Worm (Caenorhabditis elegans) whole organism, L3 larva: ENCODE data around the gene taf-9.

Experiments used
- R02D3.7 ChIP-seq: fragments of 150-350 bp; optimal IDR thresholded peaks from 2 replicates; lab custom pipeline; 2014; ENCODE audit warnings: missing biosample characterization, missing genetic modification characterization
- ZK546.5 ChIP-seq: sonication (generic microtip); optimal IDR thresholded peaks from 2 replicates; lab custom pipeline; 2017; ENCODE audit warnings: missing biosample characterization, missing genetic modification characterization
- aly-2 ChIP-seq: fragments of 150-350 bp; optimal IDR thresholded peaks from 2 replicates; lab custom pipeline; 2014; ENCODE audit warnings: missing biosample characterization, missing genetic modification characterization
- ama-1 ChIP-seq: fragments of 150-350 bp; optimal IDR thresholded peaks from 2 replicates; lab custom pipeline; 2018
- ceh-16 ChIP-seq: sonication (generic microtip); optimal IDR thresholded peaks from 2 replicates; lab custom pipeline; 2017; ENCODE audit warnings: missing biosample characterization, missing genetic modification characterization
- ceh-28 ChIP-seq: fragments of 150-350 bp; optimal IDR thresholded peaks from 2 replicates; lab custom pipeline; 2014; ENCODE audit warnings: missing biosample characterization, missing genetic modification reagents, missing genetic modification characterization
- ceh-82 ChIP-seq: fragments of 150-350 bp; optimal IDR thresholded peaks from 2 replicates; lab custom pipeline; 2014; ENCODE audit warnings: missing biosample characterization, missing genetic modification characterization
- ceh-9 ChIP-seq: sonication (generic microtip); optimal IDR thresholded peaks from 2 replicates; lab custom pipeline; 2018; ENCODE audit warnings: missing biosample characterization, missing genetic modification characterization
- daf-12 ChIP-seq: fragments of 150-350 bp; optimal IDR thresholded peaks from 2 replicates; lab custom pipeline; 2014; ENCODE audit warnings: missing biosample characterization, missing genetic modification reagents, missing genetic modification characterization
- egl-27 ChIP-seq: sonication (generic microtip); optimal IDR thresholded peaks from 4 replicates; lab custom pipeline; 2017; ENCODE audit warnings: missing biosample characterization, missing genetic modification reagents, missing genetic modification characterization
- egl-5 ChIP-seq: fragments of 150-350 bp; optimal IDR thresholded peaks from 2 replicates; lab custom pipeline; 2017; ENCODE audit warnings: missing biosample characterization, missing genetic modification reagents, missing genetic modification characterization, inconsistent platforms
- elt-1 ChIP-seq: fragments of 150-350 bp; optimal IDR thresholded peaks from 2 replicates; lab custom pipeline; 2014; ENCODE audit warnings: missing biosample characterization, missing genetic modification characterization
- elt-2 ChIP-seq: sonication (generic microtip); optimal IDR thresholded peaks from 2 replicates; lab custom pipeline; 2016; ENCODE audit warnings: missing genetic modification reagents, mild to moderate bottlenecking, missing genetic modification characterization, missing compliant biosample characterization
- elt-3 ChIP-seq, 3 experiments: fragments of 150-350 bp in 1 of 3; sonication (generic microtip) in 2 of 3; optimal IDR thresholded peaks; 2 replicates in 2 of 3; 4 replicates in 1 of 3; lab custom pipeline; 2014 to 2017; ENCODE audit warnings: missing biosample characterization in 3 of 3, missing genetic modification characterization in 3 of 3
- eor-1 ChIP-seq, 2 experiments: fragments of 150-350 bp; optimal IDR thresholded peaks; 2 replicates each; lab custom pipeline; 2014 to 2018; ENCODE audit warnings: missing biosample characterization in 2 of 2, missing genetic modification characterization in 2 of 2
- fkh-10 ChIP-seq: sonication (generic microtip); optimal IDR thresholded peaks from 2 replicates; lab custom pipeline; 2017; ENCODE audit warnings: missing biosample characterization, missing genetic modification reagents, missing genetic modification characterization
- fkh-2 ChIP-seq: fragments of 150-350 bp; optimal IDR thresholded peaks from 2 replicates; lab custom pipeline; 2014; ENCODE audit warnings: missing biosample characterization, missing genetic modification reagents, missing genetic modification characterization
- fos-1 ChIP-seq: fragments of 150-350 bp; optimal IDR thresholded peaks from 2 replicates; lab custom pipeline; 2014; ENCODE audit warnings: missing biosample characterization, missing genetic modification characterization
- hmg-11 ChIP-seq: sonication (generic microtip); optimal IDR thresholded peaks from 2 replicates; lab custom pipeline; 2016; ENCODE audit warnings: missing genetic modification characterization, missing compliant biosample characterization
- jun-1 ChIP-seq: fragments of 150-350 bp; optimal IDR thresholded peaks from 2 replicates; lab custom pipeline; 2014; ENCODE audit warnings: missing biosample characterization, missing genetic modification reagents, missing genetic modification characterization
- lin-15B ChIP-seq: fragments of 150-350 bp; optimal IDR thresholded peaks from 2 replicates; lab custom pipeline; 2014; ENCODE audit warnings: missing biosample characterization, missing genetic modification characterization
- lin-39 ChIP-seq: fragments of 150-350 bp; optimal IDR thresholded peaks from 2 replicates; lab custom pipeline; 2018; ENCODE audit warnings: missing biosample characterization, missing genetic modification reagents, missing genetic modification characterization
- lsy-12 ChIP-seq: sonication (generic microtip); optimal IDR thresholded peaks from 2 replicates; lab custom pipeline; 2016; ENCODE audit warnings: mild to moderate bottlenecking, missing genetic modification characterization, missing compliant biosample characterization
- mdl-1 ChIP-seq: fragments of 150-350 bp; optimal IDR thresholded peaks from 2 replicates; lab custom pipeline; 2014; ENCODE audit warnings: missing biosample characterization, missing genetic modification characterization
- mml-1 ChIP-seq: fragments of 150-350 bp; sonication (generic microtip); optimal IDR thresholded peaks from 3 replicates; lab custom pipeline; 2014; ENCODE audit warnings: missing biosample characterization, missing genetic modification characterization
- nfya-1 ChIP-seq: sonication (generic microtip); optimal IDR thresholded peaks from 2 replicates; lab custom pipeline; 2017; ENCODE audit warnings: missing genetic modification characterization, mild to moderate bottlenecking, missing compliant biosample characterization, antibody characterized with exemption, moderate library complexity; ENCODE audit not compliant: insufficient read depth
- nhr-11 ChIP-seq: fragments of 150-350 bp; optimal IDR thresholded peaks from 2 replicates; lab custom pipeline; 2014; ENCODE audit warnings: missing biosample characterization, missing genetic modification characterization
- nhr-12 ChIP-seq: fragments of 150-350 bp; optimal IDR thresholded peaks from 2 replicates; lab custom pipeline; 2014; ENCODE audit warnings: missing biosample characterization, missing genetic modification characterization
- nhr-23 ChIP-seq: fragments of 150-350 bp; optimal IDR thresholded peaks from 2 replicates; lab custom pipeline; 2014; ENCODE audit warnings: missing biosample characterization, missing genetic modification reagents, missing genetic modification characterization
- nhr-237 ChIP-seq: fragments of 150-350 bp; optimal IDR thresholded peaks from 2 replicates; lab custom pipeline; 2014; ENCODE audit warnings: missing biosample characterization, missing genetic modification characterization
- nhr-25 ChIP-seq: sonication (generic microtip); optimal IDR thresholded peaks from 2 replicates; lab custom pipeline; 2017; ENCODE audit warnings: missing biosample characterization, missing genetic modification characterization
- nhr-28 ChIP-seq: fragments of 150-350 bp; optimal IDR thresholded peaks from 2 replicates; lab custom pipeline; 2014; ENCODE audit warnings: missing biosample characterization, missing genetic modification characterization
- nhr-43 ChIP-seq: sonication (generic microtip); optimal IDR thresholded peaks from 2 replicates; lab custom pipeline; 2016; ENCODE audit warnings: mild to moderate bottlenecking, missing genetic modification characterization, missing compliant biosample characterization; ENCODE audit not compliant: poor library complexity, severe bottlenecking
- nhr-67 ChIP-seq: fragments of 150-350 bp; optimal IDR thresholded peaks from 2 replicates; lab custom pipeline; 2014; ENCODE audit warnings: missing biosample characterization, missing genetic modification characterization
- nhr-76 ChIP-seq: fragments of 150-350 bp; sonication (generic microtip); optimal IDR thresholded peaks from 5 replicates; lab custom pipeline; 2014; ENCODE audit warnings: missing biosample characterization, missing genetic modification characterization
- nhr-77 ChIP-seq: fragments of 150-350 bp; optimal IDR thresholded peaks from 2 replicates; lab custom pipeline; 2014; ENCODE audit warnings: missing biosample characterization, missing genetic modification characterization
- pha-4 ChIP-seq: fragments of 150-350 bp; optimal IDR thresholded peaks from 2 replicates; lab custom pipeline; 2014; ENCODE audit warnings: missing biosample characterization, missing genetic modification reagents, missing genetic modification characterization
- pqm-1 ChIP-seq: fragments of 150-350 bp; optimal IDR thresholded peaks from 2 replicates; lab custom pipeline; 2017; ENCODE audit warnings: missing biosample characterization, missing genetic modification characterization, inconsistent platforms
- sea-2 ChIP-seq: fragments of 150-350 bp; sonication (generic microtip); optimal IDR thresholded peaks from 4 replicates; lab custom pipeline; 2014; ENCODE audit warnings: missing biosample characterization, missing genetic modification reagents, missing genetic modification characterization
- skn-1 ChIP-seq: fragments of 150-350 bp; optimal IDR thresholded peaks from 2 replicates; lab custom pipeline; 2014; ENCODE audit warnings: missing biosample characterization, missing genetic modification characterization
- snpc-4 ChIP-seq: fragments of 150-350 bp; optimal IDR thresholded peaks from 2 replicates; lab custom pipeline; 2014; ENCODE audit warnings: missing biosample characterization, missing genetic modification characterization
- tbx-2 ChIP-seq: sonication (generic microtip); optimal IDR thresholded peaks from 2 replicates; lab custom pipeline; 2016; ENCODE audit warnings: mild to moderate bottlenecking, missing genetic modification characterization, missing compliant biosample characterization
- unc-39 ChIP-seq: sonication (generic microtip); optimal IDR thresholded peaks from 4 replicates; lab custom pipeline; 2017; ENCODE audit warnings: missing biosample characterization, missing genetic modification characterization
- unc-62 ChIP-seq: fragments of 150-350 bp; sonication (generic microtip); optimal IDR thresholded peaks from 4 replicates; lab custom pipeline; 2014; ENCODE audit warnings: missing biosample characterization, missing genetic modification reagents, missing genetic modification characterization
- zag-1 ChIP-seq: fragments of 150-350 bp; optimal IDR thresholded peaks from 2 replicates; lab custom pipeline; 2014; ENCODE audit warnings: missing biosample characterization, missing genetic modification characterization
- ztf-11 ChIP-seq: fragments of 150-350 bp; optimal IDR thresholded peaks from 2 replicates; lab custom pipeline; 2014; ENCODE audit warnings: missing biosample characterization, missing genetic modification characterization
- ztf-4 ChIP-seq: fragments of 150-350 bp; optimal IDR thresholded peaks from 2 replicates; lab custom pipeline; 2014; ENCODE audit warnings: missing biosample characterization, missing genetic modification characterization

taf-9 gene

ce11 chrIII:13643534-13643933, 19.5 kb downstream of the taf-9 start, which contains the start of the genes drr-2 and set-16:
TSS of gene drr-2 (minus strand) at chrIII:13643570.
TSS of gene set-16 (plus strand) at chrIII:13643916.
- TF ChIP-seq nhr-67 (tag; lab: Kevin White, UChicago) (no peak), hmg-11 (tag; lab: Kevin White, UChicago) (peak; percentile 94), egl-5 (tag; lab: Kevin White, UChicago) (peak; percentile 81), elt-1 (tag; lab: Kevin White, UChicago) (peak; percentile 82), ceh-9 (tag; lab: Kevin White, UChicago) (no peak), lin-39 (tag; lab: Kevin White, UChicago) (peak; percentile 97), nhr-77 (peak; percentile 92), lsy-12 (tag; lab: Kevin White, UChicago) (peak; percentile 98), daf-12 (tag; lab: Kevin White, UChicago) (peak; percentile 66), ceh-28 (tag; lab: Kevin White, UChicago) (peak; percentile 99), fkh-10 (GFP tag; lab: Kevin White, UChicago) (peak; percentile 99), unc-62 (GFP tag; lab: Kevin White, UChicago) (peak; percentile 94), egl-27 (tag; lab: Kevin White, UChicago) (peak; percentile 91), nhr-12 (tag; lab: Kevin White, UChicago) (no peak), elt-2 (tag; lab: Kevin White, UChicago) (peak; percentile 94), fkh-2 (tag; lab: Kevin White, UChicago) (no peak), nhr-23 (tag; lab: Kevin White, UChicago) (peak; percentile 99), aly-2 (tag; lab: Kevin White, UChicago) (peak; percentile 81), zag-1 (tag; lab: Kevin White, UChicago) (peak; percentile 80), tbx-2 (peak; percentile 97), ztf-4 (tag; lab: Kevin White, UChicago) (peak; percentile 90), mdl-1 (tag; lab: Kevin White, UChicago) (peak; percentile 38), ama-1 (peak; percentile 77), fos-1 (tag; lab: Kevin White, UChicago) (peak; percentile 88), jun-1 (tag; lab: Kevin White, UChicago) (peak; percentile 98), unc-39 (tag; lab: Kevin White, UChicago) (peak; percentile 32), elt-3 (tag; optimal IDR thresholded peaks at IDR 0.05; lab: Kevin White, UChicago) (peak; percentile 0 to 92 (median 71)), lin-15B (tag; lab: Kevin White, UChicago) (peak; percentile 98), nhr-28 (tag; lab: Kevin White, UChicago) (peak; percentile 76), snpc-4 (tag; lab: Kevin White, UChicago) (peak; percentile 93), nhr-43 (peak; percentile 98), ceh-16 (tag; lab: Kevin White, UChicago) (no peak), pqm-1 (tag; lab: Kevin White, UChicago) (peak; percentile 92), skn-1 (tag; lab: Kevin White, UChicago) (peak; percentile 94), ceh-82 (tag; lab: Kevin White, UChicago) (peak; percentile 95), nhr-237 (tag; lab: Kevin White, UChicago) (peak; percentile 33), mml-1 (tag; lab: Kevin White, UChicago) (no peak), ZK546.5 (peak; percentile 75), sea-2 (GFP tag; lab: Kevin White, UChicago) (peak; percentile 95), R02D3.7 (tag; lab: Kevin White, UChicago) (peak; percentile 94), eor-1 (tag; optimal IDR thresholded peaks at IDR 0.05; lab: Kevin White, UChicago) (peak in 1 of 2 experiments; percentile 69), nfya-1 (tag; lab: Kevin White, UChicago) (peak; percentile 99), nhr-76 (tag; lab: Kevin White, UChicago) (peak; percentile 45), nhr-25 (peak; percentile 100), pha-4 (peak; percentile 99), ztf-11 (tag; lab: Kevin White, UChicago) (no peak), nhr-11 (tag; lab: Kevin White, UChicago) (peak; percentile 95)
